Worm (Caenorhabditis elegans): ENCODE measurements around the gene nhr-282.

DNA sequence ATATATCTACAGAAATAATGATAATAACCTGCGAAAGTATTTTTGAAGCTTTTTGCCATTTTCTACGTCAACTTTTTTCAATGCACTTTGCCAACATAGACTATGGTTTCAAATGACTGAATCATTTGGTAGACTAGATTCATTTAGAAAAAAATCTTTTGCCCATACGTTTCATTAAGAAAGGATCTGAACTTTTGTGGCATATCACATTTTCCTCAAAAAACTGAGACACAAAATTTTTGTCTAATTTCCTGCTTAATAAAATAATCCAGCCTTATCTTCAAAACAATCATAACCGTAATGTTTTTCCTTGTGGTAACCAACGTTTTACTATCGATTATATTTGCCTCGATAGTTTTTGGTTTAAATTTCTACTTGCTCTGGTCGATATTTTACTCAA, 14.0 kb downstream of the nhr-282 start, which contains the start of gene srbc-51:
- TF ChIP-seq nhr-77 (tag; optimal IDR thresholded peaks at IDR 0.05) (no peak), unc-62 (GFP tag; optimal IDR thresholded peaks at IDR 0.05) (no peak), aha-1 (tag; optimal IDR thresholded peaks at IDR 0.05) (no peak), ceh-8 (GFP tag; optimal IDR thresholded peaks at IDR 0.05) (no peak), lsy-2 (tag; optimal IDR thresholded peaks at IDR 0.05) (no peak), dpl-1 (GFP tag; optimal IDR thresholded peaks at IDR 0.05) (no peak), nhr-76 (tag; optimal IDR thresholded peaks at IDR 0.05) (no peak), isw-1 (GFP tag; IDR thresholded peaks at IDR 0.05) (no peak), sox-4 (tag; optimal IDR thresholded peaks at IDR 0.05) (no peak)

All from whole organism, L1 larva.